Fruit fly (Drosophila melanogaster) whole organism, embryonic: ENCODE results near the gene Ank2.

Experiments used
- Bgb ChIP-seq: fragments of 200-800 bp; sonication (Bioruptor generic); IDR thresholded peaks from 2 replicates; pipeline ENCODE4 v1.3.6; 2022; ENCODE audit warnings: missing biosample characterization, missing genetic modification characterization; ENCODE audit not compliant: partially characterized antibody
- CG10267 ChIP-seq: fragments of 200-800 bp; sonication (Bioruptor generic); optimal IDR thresholded peaks from 2 replicates; lab custom pipeline; 2018; ENCODE audit warnings: missing biosample characterization, mild to moderate bottlenecking, missing genetic modification characterization, moderate library complexity
- CG10274 ChIP-seq: fragments of 200-800 bp; sonication (Bioruptor generic); optimal IDR thresholded peaks from 3 replicates; lab custom pipeline; 2017; ENCODE audit warnings: missing biosample characterization, mild to moderate bottlenecking, missing genetic modification characterization
- CG12659 ChIP-seq: fragments of 200-800 bp; sonication (Bioruptor generic); optimal IDR thresholded peaks from 3 replicates; lab custom pipeline; 2017; ENCODE audit warnings: mild to moderate bottlenecking, missing biosample characterization, missing genetic modification reagents, missing genetic modification characterization
- CG15601 ChIP-seq: fragments of 200-800 bp; sonication (Bioruptor generic); optimal IDR thresholded peaks from 3 replicates; lab custom pipeline; 2019; ENCODE audit warnings: missing biosample characterization, mild to moderate bottlenecking, missing genetic modification characterization, moderate library complexity
- CG1603 ChIP-seq: fragments of 200-800 bp; sonication (Bioruptor generic); optimal IDR thresholded peaks from 2 replicates; lab custom pipeline; 2019; ENCODE audit warnings: missing biosample characterization, mild to moderate bottlenecking, missing genetic modification characterization, moderate library complexity
- CG16779 ChIP-seq: fragments of 200-800 bp; sonication (Bioruptor generic); IDR thresholded peaks from 2 replicates; pipeline ENCODE4 v1.3.6; 2022; ENCODE audit warnings: missing biosample characterization, missing genetic modification characterization
- CG17328 ChIP-seq: fragments of 200-800 bp; sonication (Bioruptor generic); IDR thresholded peaks from 2 replicates; pipeline ENCODE4 v1.3.6; 2022; ENCODE audit warnings: missing biosample characterization, missing genetic modification characterization
- CG17802 ChIP-seq: fragments of 200-800 bp; sonication (Bioruptor generic); optimal IDR thresholded peaks from 2 replicates; lab custom pipeline; 2018; ENCODE audit warnings: missing biosample characterization, mild to moderate bottlenecking, missing genetic modification characterization, moderate library complexity
- CG18599 ChIP-seq: fragments of 200-800 bp; sonication (Bioruptor generic); optimal IDR thresholded peaks from 3 replicates; lab custom pipeline; 2017; ENCODE audit warnings: missing biosample characterization, missing genetic modification characterization, mild to moderate bottlenecking, moderate library complexity, missing genetic modification reagents
- CG2199 ChIP-seq: fragments of 200-800 bp; sonication (Bioruptor generic); IDR thresholded peaks from 3 replicates; pipeline ENCODE4 v1.3.6; 2022; ENCODE audit warnings: missing biosample characterization, missing genetic modification characterization
- CG2889 ChIP-seq: fragments of 200-800 bp; sonication (Bioruptor generic); IDR thresholded peaks from 3 replicates; pipeline ENCODE4 v1.3.6; 2022; ENCODE audit warnings: missing biosample characterization, missing genetic modification characterization
- CG32532 ChIP-seq: fragments of 200-800 bp; sonication (Bioruptor generic); IDR thresholded peaks from 2 replicates; pipeline ENCODE4 v1.3.6; 2022; ENCODE audit warnings: missing biosample characterization, missing genetic modification characterization
- CG3407 ChIP-seq: fragments of 200-800 bp; sonication (Bioruptor generic); optimal IDR thresholded peaks from 2 replicates; lab custom pipeline; 2018; ENCODE audit warnings: missing biosample characterization, mild to moderate bottlenecking, missing genetic modification characterization
- CG34376 ChIP-seq: fragments of 200-800 bp; sonication (Bioruptor generic); optimal IDR thresholded peaks from 2 replicates; lab custom pipeline; 2018; ENCODE audit warnings: missing biosample characterization, mild to moderate bottlenecking, missing genetic modification characterization
- CG4854 ChIP-seq: fragments of 200-800 bp; sonication (Bioruptor generic); optimal IDR thresholded peaks from 2 replicates; lab custom pipeline; 2016; ENCODE audit warnings: missing biosample characterization, missing genetic modification characterization, inconsistent platforms
- CG5180 ChIP-seq: fragments of 200-800 bp; sonication (Bioruptor generic); optimal IDR thresholded peaks from 3 replicates; lab custom pipeline; 2017; ENCODE audit warnings: missing biosample characterization, missing genetic modification characterization, mild to moderate bottlenecking, moderate library complexity, missing genetic modification reagents
- CG8478 ChIP-seq: fragments of >200 bp; optimal IDR thresholded peaks from 2 replicates; lab custom pipeline; 2018
- Deaf1 ChIP-seq: fragments of 200-800 bp; optimal IDR thresholded peaks from 3 replicates; lab custom pipeline; 2019; ENCODE audit warnings: missing biosample characterization, mild to moderate bottlenecking, missing genetic modification characterization, moderate library complexity
- E2f1 ChIP-seq: fragments of 200-800 bp; sonication (Bioruptor generic); IDR thresholded peaks from 2 replicates; pipeline ENCODE4 v1.3.6; 2022; ENCODE audit warnings: missing biosample characterization, missing genetic modification characterization
- Eip74EF ChIP-seq, 2 experiments: fragments of 200-800 bp in 1 of 2; fragments of >200 bp in 1 of 2; sonication (Bioruptor generic) in 1 of 2; optimal IDR thresholded peaks; 2 replicates each; lab custom pipeline; 2017 to 2019; ENCODE audit warnings: missing biosample characterization in 2 of 2, missing genetic modification characterization in 2 of 2, mild to moderate bottlenecking in 1 of 2, moderate library complexity in 1 of 2
- HmgD ChIP-seq: fragments of 200-800 bp; sonication (Bioruptor generic); optimal IDR thresholded peaks from 3 replicates; lab custom pipeline; 2016; ENCODE audit warnings: missing biosample characterization, missing genetic modification characterization
- Jarid2 ChIP-seq: fragments of 200-800 bp; sonication (Bioruptor generic); optimal IDR thresholded peaks from 3 replicates; lab custom pipeline; 2017; ENCODE audit warnings: mild to moderate bottlenecking, missing biosample characterization, missing genetic modification reagents, missing genetic modification characterization
- MBD-R2 ChIP-seq: fragments of 200-800 bp; sonication (Bioruptor generic); IDR thresholded peaks from 2 replicates; pipeline ENCODE4 v1.3.6; 2022; ENCODE audit warnings: missing biosample characterization, missing genetic modification characterization
- Max ChIP-seq: fragments of 200-800 bp; sonication (Bioruptor generic); optimal IDR thresholded peaks from 2 replicates; lab custom pipeline; 2016; ENCODE audit warnings: missing biosample characterization, mild to moderate bottlenecking, missing genetic modification characterization
- Nf-YC ChIP-seq: fragments of 200-800 bp; optimal IDR thresholded peaks from 3 replicates; lab custom pipeline; 2019; ENCODE audit warnings: missing biosample characterization, mild to moderate bottlenecking, missing genetic modification characterization, moderate library complexity
- abd-A ChIP-seq: fragments of 200-800 bp; sonication (Bioruptor generic); optimal IDR thresholded peaks from 3 replicates; lab custom pipeline; 2019; ENCODE audit warnings: missing biosample characterization, mild to moderate bottlenecking, missing genetic modification characterization, moderate library complexity
- bigmax ChIP-seq: fragments of 200-800 bp; sonication (Bioruptor generic); optimal IDR thresholded peaks from 2 replicates; lab custom pipeline; 2018; ENCODE audit warnings: missing biosample characterization, mild to moderate bottlenecking, missing genetic modification characterization
- cg ChIP-seq: fragments of 200-800 bp; sonication (Bioruptor generic); optimal IDR thresholded peaks from 3 replicates; lab custom pipeline; 2019; ENCODE audit warnings: missing biosample characterization, mild to moderate bottlenecking, missing genetic modification characterization, moderate library complexity
- chinmo ChIP-seq: fragments of 200-800 bp; sonication (Bioruptor generic); IDR thresholded peaks from 4 replicates; pipeline ENCODE4 v1.3.6; 2022; ENCODE audit warnings: missing biosample characterization, missing genetic modification characterization; ENCODE audit not compliant: partially characterized antibody
- chm ChIP-seq: fragments of 200-800 bp; sonication (Bioruptor generic); IDR thresholded peaks from 2 replicates; pipeline ENCODE4 v1.3.6; 2022; ENCODE audit warnings: missing biosample characterization, missing genetic modification characterization
- crp ChIP-seq, 2 experiments: fragments of 200-800 bp; sonication (Bioruptor generic); optimal IDR thresholded peaks; 2 replicates in 1 of 2; 3 replicates in 1 of 2; lab custom pipeline; 2017; ENCODE audit warnings: missing biosample characterization in 2 of 2, missing genetic modification characterization in 2 of 2, mild to moderate bottlenecking in 1 of 2, moderate library complexity in 1 of 2
- dan ChIP-seq: fragments of 200-800 bp; sonication (Bioruptor generic); IDR thresholded peaks from 2 replicates; pipeline ENCODE4 v1.3.6; 2022; ENCODE audit warnings: missing biosample characterization, missing genetic modification characterization
- ewg ChIP-seq: fragments of 200-800 bp; sonication (Bioruptor generic); optimal IDR thresholded peaks from 3 replicates; lab custom pipeline; 2017; ENCODE audit warnings: mild to moderate bottlenecking, missing biosample characterization, missing genetic modification reagents, missing genetic modification characterization
- fd102C ChIP-seq: fragments of 200-800 bp; sonication (Bioruptor generic); optimal IDR thresholded peaks from 2 replicates; lab custom pipeline; 2018; ENCODE audit warnings: missing biosample characterization, mild to moderate bottlenecking, missing genetic modification characterization, moderate library complexity
- fu2 ChIP-seq: fragments of 200-800 bp; sonication (Bioruptor generic); optimal IDR thresholded peaks from 2 replicates; lab custom pipeline; 2016; ENCODE audit warnings: missing biosample characterization, missing genetic modification characterization
- ind ChIP-seq: fragments of 200-800 bp; sonication (Bioruptor generic); optimal IDR thresholded peaks from 3 replicates; lab custom pipeline; 2016; ENCODE audit warnings: missing biosample characterization, missing genetic modification characterization
- insv ChIP-seq, 2 experiments: fragments of 200-800 bp; sonication (Bioruptor generic); optimal IDR thresholded peaks; 3 replicates each; lab custom pipeline; 2016 to 2018; ENCODE audit warnings: missing biosample characterization in 2 of 2, missing genetic modification characterization in 2 of 2
- nerfin-1 ChIP-seq: fragments of 200-800 bp; sonication (Bioruptor generic); optimal IDR thresholded peaks from 3 replicates; lab custom pipeline; 2019; ENCODE audit warnings: missing biosample characterization, mild to moderate bottlenecking, missing genetic modification characterization, moderate library complexity
- onecut ChIP-seq: fragments of 200-800 bp; sonication (Bioruptor generic); IDR thresholded peaks from 2 replicates; pipeline ENCODE4 v1.3.6; 2022; ENCODE audit warnings: missing biosample characterization, missing genetic modification characterization
- pros ChIP-seq: fragments of 200-800 bp; sonication (Bioruptor generic); optimal IDR thresholded peaks from 3 replicates; lab custom pipeline; 2019; ENCODE audit warnings: missing biosample characterization, mild to moderate bottlenecking, missing genetic modification characterization, moderate library complexity
- sc ChIP-seq, 3 experiments: fragments of >200 bp in 2 of 3; fragments of 200-800 bp in 1 of 3; sonication (Bioruptor generic) in 1 of 3; optimal IDR thresholded peaks; 2 replicates in 2 of 3; 3 replicates in 1 of 3; lab custom pipeline; 2017; ENCODE audit warnings: mild to moderate bottlenecking in 1 of 3, missing biosample characterization in 1 of 3, missing genetic modification characterization in 1 of 3, missing genetic modification reagents in 1 of 3
- scrt ChIP-seq: fragments of 200-800 bp; sonication (Bioruptor generic); optimal IDR thresholded peaks from 2 replicates; lab custom pipeline; 2018; ENCODE audit warnings: missing biosample characterization, mild to moderate bottlenecking, missing genetic modification characterization, moderate library complexity
- sd ChIP-seq: fragments of 200-800 bp; sonication (Bioruptor generic); optimal IDR thresholded peaks from 3 replicates; lab custom pipeline; 2018; ENCODE audit warnings: missing biosample characterization, mild to moderate bottlenecking, missing genetic modification characterization, moderate library complexity
- seq ChIP-seq: fragments of 200-800 bp; sonication (Bioruptor generic); IDR thresholded peaks from 2 replicates; pipeline ENCODE4 v1.3.6; 2022; ENCODE audit warnings: missing biosample characterization, missing genetic modification characterization

Ank2 gene

dm6 chr3L:7713378-7713777, 4.8 kb downstream of the Ank2 start:
- 0 out of 2 replicates have a peak, but pooled peaks have one; percentile 9 for TF ChIP-seq MBD-R2 (GFP tag; lab: Robert Waterston, UW)
- no peak for TF ChIP-seq sd (tag; lab: Kevin White, UChicago)
- peak; percentile 64 for TF ChIP-seq CG17802 (tag; lab: Kevin White, UChicago)
- peak; percentile 48 for TF ChIP-seq Nf-YC (tag; lab: Kevin White, UChicago)
- peak; percentile 29 for TF ChIP-seq nerfin-1 (tag; lab: Kevin White, UChicago)
- peak; percentile 84 for TF ChIP-seq onecut (GFP tag; lab: Robert Waterston, UW)
- 0 out of 2 replicates have a peak, but pooled peaks have one; percentile 7 for TF ChIP-seq CG32532 (GFP tag; lab: Robert Waterston, UW)
- 0 out of 3 replicates have a peak, but pooled peaks have one; percentile 71 for TF ChIP-seq CG2199 (GFP tag; lab: Robert Waterston, UW)
- peak; percentile 34 for TF ChIP-seq Jarid2
- peak; percentile 53 for TF ChIP-seq scrt (GFP tag; lab: Kevin White, UChicago)
- peak; percentile 75 for TF ChIP-seq cg
- TF ChIP-seq chm (GFP tag; lab: Robert Waterston, UW) = no peak
- peak; percentile 39; the same call in 1 of the 2 replicates for TF ChIP-seq seq (GFP tag; lab: Robert Waterston, UW)
- TF ChIP-seq CG5180 (GFP tag; lab: Kevin White, UChicago) = peak; percentile 55
- TF ChIP-seq bigmax (GFP tag; lab: Kevin White, UChicago) = no peak
- TF ChIP-seq CG18599 (GFP tag; lab: Kevin White, UChicago) = peak; percentile 37
- peak; percentile 66 for TF ChIP-seq CG16779 (GFP tag; lab: Robert Waterston, UW)
- peak; percentile 55 for TF ChIP-seq Deaf1 (tag; lab: Kevin White, UChicago)
- TF ChIP-seq HmgD (GFP tag; lab: Kevin White, UChicago) = no peak
- TF ChIP-seq ewg (GFP tag; lab: Kevin White, UChicago) = peak; percentile 91
- TF ChIP-seq CG8478 (lab: Kevin White, UChicago) = peak; percentile 60
- no peak for TF ChIP-seq sc (optimal IDR thresholded peaks at IDR 0.05; lab: Kevin White, UChicago)
- no peak for TF ChIP-seq sc (GFP tag; optimal IDR thresholded peaks at IDR 0.05; lab: Kevin White, UChicago)
- no peak for TF ChIP-seq CG15601
- TF ChIP-seq Bgb = peak; percentile 18; the same call in 1 of the 2 replicates
- peak; percentile 5 for TF ChIP-seq CG34376 (GFP tag; lab: Kevin White, UChicago)
- peak; percentile 48 for TF ChIP-seq abd-A (tag; lab: Kevin White, UChicago)
- TF ChIP-seq fu2 (GFP tag; lab: Kevin White, UChicago) = no peak
- TF ChIP-seq chinmo = 0 out of 4 replicates have a peak, but pooled peaks have one; percentile 33
- no peak for TF ChIP-seq CG1603 (tag; lab: Kevin White, UChicago)
- peak; percentile 64 for TF ChIP-seq pros (GFP tag; lab: Kevin White, UChicago)
- no peak for TF ChIP-seq CG2889
- TF ChIP-seq insv (GFP tag; optimal IDR thresholded peaks at IDR 0.05; lab: Kevin White, UChicago) = peak in 1 of 2 experiments; percentile 82

dm6 chr3L:7695554-7695953, 22.6 kb downstream of the Ank2 start, which contains the start of gene CG44195:
TSS of gene CG44195 (minus strand) at chr3L:7695654.
- TF ChIP-seq CG3407 (GFP tag; lab: Kevin White, UChicago) (no peak), CG8478 (lab: Kevin White, UChicago) (no peak), CG10267 (tag; lab: Kevin White, UChicago) (no peak), crp (GFP tag; optimal IDR thresholded peaks at IDR 0.05; lab: Kevin White, UChicago) (no peak), Eip74EF (GFP tag; optimal IDR thresholded peaks at IDR 0.05; lab: Kevin White, UChicago) (no peak), dan (GFP tag; lab: Robert Waterston, UW) (no peak), CG12659 (GFP tag; lab: Kevin White, UChicago) (no peak), CG10274 (GFP tag; lab: Kevin White, UChicago) (no peak), E2f1 (GFP tag; lab: Robert Waterston, UW) (no peak), Max (GFP tag; lab: Kevin White, UChicago) (no peak), CG17328 (GFP tag; lab: Robert Waterston, UW) (no peak), CG4854 (no peak), ind (no peak), fd102C (GFP tag; lab: Kevin White, UChicago) (no peak)
- TF ChIP-seq, all 482 proteins: peak for 0
